Worm (Caenorhabditis elegans): ENCODE measurements around the gene ZK856.16.

The ZK856.16 gene

DNA sequence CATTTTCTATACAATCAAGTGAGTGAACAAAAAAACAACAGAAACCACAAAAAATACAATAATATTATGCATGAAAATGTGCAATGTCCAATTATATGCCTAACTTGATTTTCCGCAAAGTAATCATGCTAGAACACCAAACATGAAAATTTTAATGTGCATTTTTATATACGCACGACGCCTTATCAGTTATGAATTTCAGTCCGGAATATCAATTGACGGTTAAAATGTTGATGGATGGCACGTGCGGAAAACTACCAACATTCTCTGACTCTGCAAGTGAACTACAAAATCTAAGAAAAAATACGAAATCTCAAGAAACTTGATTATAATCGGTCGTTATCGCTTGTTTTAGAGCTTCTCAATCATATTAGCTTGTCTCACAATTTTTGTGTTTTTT, 45.4 kb downstream of the ZK856.16 start:
- no peak for TF ChIP-seq ceh-9 (tag; optimal IDR thresholded peaks at IDR 0.05)
- TF ChIP-seq eor-1 (tag; optimal IDR thresholded peaks at IDR 0.05), result no peak
- TF ChIP-seq pha-4 (tag; optimal IDR thresholded peaks at IDR 0.05), result peak; percentile 15
- peak; percentile 78 for TF ChIP-seq elt-2 (tag; optimal IDR thresholded peaks at IDR 0.05)
- no peak for TF ChIP-seq mdl-1 (tag; optimal IDR thresholded peaks at IDR 0.05)
- TF ChIP-seq pqm-1 (tag; optimal IDR thresholded peaks at IDR 0.05), result peak; percentile 65
- no peak for TF ChIP-seq jun-1 (tag; optimal IDR thresholded peaks at IDR 0.05)

DNA sequence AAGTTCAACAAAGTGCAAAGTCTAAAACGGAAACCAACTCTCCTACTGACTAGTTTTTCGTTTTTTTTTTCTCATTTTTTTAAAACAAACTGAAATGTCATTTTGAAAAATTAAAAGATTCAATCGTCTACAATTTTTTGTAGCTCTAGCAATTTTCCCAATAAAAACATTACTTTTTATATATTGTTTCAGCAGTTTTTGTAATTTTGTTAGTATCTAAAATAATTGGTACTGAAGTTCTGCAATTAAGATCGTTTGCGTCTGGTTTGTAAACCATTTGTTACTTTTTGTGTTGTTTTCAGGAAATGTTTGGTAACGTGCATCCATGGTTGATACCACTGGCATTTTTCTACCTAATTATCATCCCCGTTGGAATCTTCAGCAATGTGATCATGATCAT, 46.9 kb downstream of the ZK856.16 start, which contains the start of gene srsx-30:
Gene srsx-30, plus strand, starts transcription at position 301 of the 400 bp plus-strand sequence.
- TF ChIP-seq nhr-237 (tag; optimal IDR thresholded peaks at IDR 0.05) (no peak), nhr-23 (tag; optimal IDR thresholded peaks at IDR 0.05) (no peak), ceh-28 (tag; optimal IDR thresholded peaks at IDR 0.05) (no peak), nhr-12 (tag; optimal IDR thresholded peaks at IDR 0.05) (no peak), lin-15B (tag; optimal IDR thresholded peaks at IDR 0.05) (no peak), elt-2 (tag; optimal IDR thresholded peaks at IDR 0.05) (no peak), hmg-11 (tag; optimal IDR thresholded peaks at IDR 0.05) (no peak), nhr-77 (tag; optimal IDR thresholded peaks at IDR 0.05) (no peak), ceh-82 (tag; optimal IDR thresholded peaks at IDR 0.05) (no peak), ZK546.5 (tag; optimal IDR thresholded peaks at IDR 0.05) (no peak), sea-2 (GFP tag; optimal IDR thresholded peaks at IDR 0.05) (no peak), skn-1 (tag; optimal IDR thresholded peaks at IDR 0.05) (no peak), nhr-76 (tag; optimal IDR thresholded peaks at IDR 0.05) (no peak), tbx-2 (tag; optimal IDR thresholded peaks at IDR 0.05) (no peak), pha-4 (tag; optimal IDR thresholded peaks at IDR 0.05) (no peak), nhr-28 (tag; optimal IDR thresholded peaks at IDR 0.05) (no peak), snpc-4 (tag; optimal IDR thresholded peaks at IDR 0.05) (no peak), lin-39 (tag; optimal IDR thresholded peaks at IDR 0.05) (no peak), aly-2 (tag; optimal IDR thresholded peaks at IDR 0.05) (no peak)
